Fruit fly (Drosophila melanogaster): ENCODE data around the gene CG11768.

DNA sequence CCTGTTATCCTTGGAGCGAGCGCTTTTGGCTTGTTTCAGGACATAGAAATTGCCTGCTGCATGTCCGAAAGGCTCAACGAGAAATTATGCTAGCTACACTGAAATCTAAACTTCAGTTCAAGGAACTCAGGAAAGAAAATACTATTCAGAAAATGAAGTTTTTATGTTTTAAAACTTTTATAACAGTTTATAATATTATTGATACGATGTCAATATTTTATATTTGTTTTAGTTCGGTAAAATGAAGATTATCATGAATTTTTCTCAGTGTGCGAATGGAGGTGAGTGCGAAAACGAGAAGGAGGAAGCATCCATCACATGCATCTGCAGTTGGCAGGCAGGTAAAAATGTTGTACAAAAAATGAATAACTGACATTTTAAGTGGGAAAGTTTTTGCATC lies 21.6 kb downstream of the CG11768 start:
- TF ChIP-seq psq (optimal IDR thresholded peaks at IDR 0.05) (no peak), h (optimal IDR thresholded peaks at IDR 0.05) (no peak), Myc (optimal IDR thresholded peaks at IDR 0.05) (no peak)
